Worm (Caenorhabditis elegans): ENCODE results near the gene idpp-15.

ce11 chrIII:8491945-8492344 lies 32.9 kb upstream of the idpp-15 start:
- TF ChIP-seq pqm-1 (tag; optimal IDR thresholded peaks at IDR 0.05) (no peak), ahr-1 (tag; optimal IDR thresholded peaks at IDR 0.05) (no peak), sox-2 (GFP tag; IDR thresholded peaks at IDR 0.05) (no peak), F13H6.1 (tag; optimal IDR thresholded peaks at IDR 0.05) (no peak), ama-1 (optimal IDR thresholded peaks at IDR 0.05) (no peak), ceh-22 (tag; optimal IDR thresholded peaks at IDR 0.05) (no peak), madf-2 (tag; optimal IDR thresholded peaks at IDR 0.05) (no peak), pha-4 (tag; optimal IDR thresholded peaks at IDR 0.05) (no peak)
